Worm (Caenorhabditis elegans): ENCODE measurements around the gene znfx-1.

Gene znfx-1

ce11 chrII:9242804-9243203, 29.3 kb downstream of the znfx-1 start:
- TF ChIP-seq let-607 (tag; optimal IDR thresholded peaks at IDR 0.05), result peak; percentile 16 to 86
- peak; percentile 28 for TF ChIP-seq pha-4 (tag; optimal IDR thresholded peaks at IDR 0.05)
- TF ChIP-seq F23B12.7 (tag; optimal IDR thresholded peaks at IDR 0.05; ENCODE audit: insufficient read depth), result peak; percentile 38
- TF ChIP-seq attf-3 (GFP tag; conservative IDR thresholded peaks at IDR 0.05), result peak; percentile 96
- TF ChIP-seq efl-1 (GFP tag; optimal IDR thresholded peaks at IDR 0.05), result peak; percentile 49
- TF ChIP-seq dpl-1 (GFP tag; optimal IDR thresholded peaks at IDR 0.05), result peak; percentile 25
- no peak for TF ChIP-seq madf-8 (GFP tag; conservative IDR thresholded peaks at IDR 0.05)
- TF ChIP-seq lin-35 (GFP tag; optimal IDR thresholded peaks at IDR 0.05), result peak in 1 of 3 experiments; percentile 76
- TF ChIP-seq bed-1 (GFP tag; IDR thresholded peaks at IDR 0.05), result no peak

ce11 chrII:9246648-9247047, 33.2 kb downstream of the znfx-1 start, which contains the start of gene T26C5.5:
Gene T26C5.5 (minus strand): TSS chrII:9246748.
- TF ChIP-seq dpl-1 (GFP tag; optimal IDR thresholded peaks at IDR 0.05) (no peak), ccch-3 (GFP tag; optimal IDR thresholded peaks at IDR 0.05) (no peak), hmg-1.2 (GFP tag; IDR thresholded peaks at IDR 0.05) (no peak), Y79H2A.3 (GFP tag; conservative IDR thresholded peaks at IDR 0.05) (no peak), lag-1 (GFP tag; IDR thresholded peaks at IDR 0.05) (no peak), nhr-80 (tag; optimal IDR thresholded peaks at IDR 0.05) (no peak), C17E4.6 (GFP tag; IDR thresholded peaks at IDR 0.05) (no peak)

ce11 chrII:9250422-9250821, 37.0 kb downstream of the znfx-1 start, which contains the start of gene T26C5.4:
Gene T26C5.4 (minus strand): TSS chrII:9250522.
- TF ChIP-seq rcor-1 (GFP tag; IDR thresholded peaks at IDR 0.05) (no peak), pha-4 (tag; optimal IDR thresholded peaks at IDR 0.05) (no peak)

- TF ChIP-seq madf-3 (GFP tag; IDR thresholded peaks at IDR 0.05) (no peak), Y53G8AR.9 (GFP tag; conservative IDR thresholded peaks at IDR 0.05) (no peak), F10E7.11 (tag; optimal IDR thresholded peaks at IDR 0.05) (no peak), ztf-6 (GFP tag; IDR thresholded peaks at IDR 0.05) (no peak), tlf-1 (GFP tag; optimal IDR thresholded peaks at IDR 0.05) (no peak), cebp-1 (GFP tag; IDR thresholded peaks at IDR 0.05) (no peak), cebp-1 (tag; optimal IDR thresholded peaks at IDR 0.05) (no peak), attf-6 (GFP tag; IDR thresholded peaks at IDR 0.05) (no peak), fkh-3 (tag; optimal IDR thresholded peaks at IDR 0.05) (no peak), B0336.3 (GFP tag; IDR thresholded peaks at IDR 0.05) (no peak), bed-1 (GFP tag; IDR thresholded peaks at IDR 0.05) (no peak), pbrm-1 (GFP tag; IDR thresholded peaks at IDR 0.05) (no peak), repo-1 (tag; optimal IDR thresholded peaks at IDR 0.05) (no peak), snpc-1.3 (tag; optimal IDR thresholded peaks at IDR 0.05; ENCODE audit: insufficient read depth) (no peak), nhr-27 (tag; optimal IDR thresholded peaks at IDR 0.05) (no peak)
These were observed 38.1 kb downstream of the znfx-1 start for ce11 chrII:9251529-9251928.

DNA sequence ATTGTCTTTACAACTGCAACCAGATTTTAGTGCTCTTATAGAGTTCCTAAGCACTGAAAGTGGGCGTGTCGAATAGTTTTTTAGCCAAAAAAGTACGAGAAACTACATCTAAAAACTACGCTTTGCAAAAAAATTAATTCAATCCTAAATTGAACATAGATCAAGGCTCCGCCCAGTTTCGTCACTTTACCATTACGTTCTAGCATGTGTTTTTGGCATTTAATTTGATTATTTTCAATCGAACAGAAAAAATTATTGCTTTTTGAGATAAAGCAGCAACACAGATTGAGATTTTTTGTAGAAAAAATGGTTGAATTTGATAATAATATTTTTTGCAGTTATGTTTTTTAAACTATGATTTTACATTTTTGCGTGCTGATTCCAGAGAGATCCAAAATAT, 40.7 kb downstream of the znfx-1 start, which contains the start of gene nlp-82:
nlp-82 (minus strand) TSS at position 101 of the 400 bp plus-strand sequence.
- TF ChIP-seq ceh-91 (GFP tag; IDR thresholded peaks at IDR 0.05) (no peak), lsy-27 (tag; optimal IDR thresholded peaks at IDR 0.05; ENCODE audit: borderline replicate concordance, insufficient read depth) (no peak), C17E4.6 (GFP tag; IDR thresholded peaks at IDR 0.05) (no peak), ZK185.1 (tag; optimal IDR thresholded peaks at IDR 0.05; ENCODE audit: poor library complexity, severe bottlenecking) (no peak), hmg-1.2 (GFP tag; IDR thresholded peaks at IDR 0.05) (no peak), bed-2 (GFP tag; IDR thresholded peaks at IDR 0.05) (no peak), madf-8 (GFP tag; conservative IDR thresholded peaks at IDR 0.05) (no peak), F49E8.2 (tag; optimal IDR thresholded peaks at IDR 0.05; ENCODE audit: insufficient read depth) (no peak), F23B12.7 (tag; optimal IDR thresholded peaks at IDR 0.05; ENCODE audit: insufficient read depth) (no peak), nhr-27 (tag; optimal IDR thresholded peaks at IDR 0.05) (no peak), mxl-1 (tag; optimal IDR thresholded peaks at IDR 0.05) (no peak), nfyb-1 (GFP tag; IDR thresholded peaks at IDR 0.05) (no peak), hlh-12 (tag; optimal IDR thresholded peaks at IDR 0.05) (no peak), D2030.7 (GFP tag; IDR thresholded peaks at IDR 0.05) (no peak), hlh-26 (GFP tag; conservative IDR thresholded peaks at IDR 0.05) (no peak), atf-7 (tag; optimal IDR thresholded peaks at IDR 0.05) (no peak)

Data from whole organism, young adult.